Fruit fly (Drosophila melanogaster) whole organism, wandering third instar larva: Measurements from ENCODE around the gene ato.
A peak's percentile ranks its signal among the peaks of the same experiment; 100 is the strongest.

Experiments used
- Abd-B ChIP-seq: fragments of >200 bp; optimal IDR thresholded peaks from 2 replicates; lab custom pipeline; 2017; ENCODE audit warnings: missing biosample characterization, missing genetic modification characterization
- CG32264 ChIP-seq: fragments of 200-800 bp; sonication (Bioruptor generic); optimal IDR thresholded peaks from 2 replicates; lab custom pipeline; 2016; ENCODE audit warnings: missing biosample characterization, missing genetic modification characterization
- CG9705 ChIP-seq: fragments of 200-800 bp; sonication (Bioruptor generic); optimal IDR thresholded peaks from 2 replicates; lab custom pipeline; 2018; ENCODE audit warnings: missing biosample characterization, mild to moderate bottlenecking, missing genetic modification characterization
- CrebA ChIP-seq: fragments of 200-800 bp; sonication (Bioruptor generic); optimal IDR thresholded peaks from 2 replicates; lab custom pipeline; 2016; ENCODE audit warnings: missing biosample characterization, mild to moderate bottlenecking, missing genetic modification characterization, borderline replicate concordance
- Dfd ChIP-seq: fragments of >200 bp; optimal IDR thresholded peaks from 2 replicates; lab custom pipeline; 2017; ENCODE audit warnings: missing biosample characterization, missing genetic modification characterization
- Dif ChIP-seq: fragments of 200-275, 200-300 bp; sonication (Bioruptor generic); optimal IDR thresholded peaks from 2 replicates; lab custom pipeline; 2018; ENCODE audit warnings: missing biosample characterization, missing genetic modification characterization; ENCODE audit not compliant: partially characterized antibody
- GATAd ChIP-seq: sonication (Bioruptor generic); optimal IDR thresholded peaks from 2 replicates; lab custom pipeline; 2016; ENCODE audit warnings: missing biosample characterization, missing genetic modification characterization
- HLH106 ChIP-seq: fragments of 200-800 bp; optimal IDR thresholded peaks from 3 replicates; lab custom pipeline; 2019; ENCODE audit warnings: missing biosample characterization, mild to moderate bottlenecking, missing genetic modification characterization, moderate library complexity
- Hr78 ChIP-seq: fragments of >200 bp; optimal IDR thresholded peaks from 2 replicates; lab custom pipeline; 2017; ENCODE audit warnings: missing biosample characterization, missing genetic modification characterization
- Mio ChIP-seq: sonication (Bioruptor generic); optimal IDR thresholded peaks from 2 replicates; lab custom pipeline; 2016; ENCODE audit warnings: missing biosample characterization, missing genetic modification characterization
- Myc ChIP-seq: fragments of >200 bp; optimal IDR thresholded peaks from 2 replicates; lab custom pipeline; 2017
- N ChIP-seq: fragments of >200 bp; optimal IDR thresholded peaks from 2 replicates; lab custom pipeline; 2018; ENCODE audit warnings: missing biosample characterization, missing external identifiers, missing genetic modification characterization
- OdsH ChIP-seq: fragments of 200-800 bp; sonication (Bioruptor generic); optimal IDR thresholded peaks from 2 replicates; lab custom pipeline; 2016; ENCODE audit warnings: missing biosample characterization, mild to moderate bottlenecking, missing genetic modification characterization
- Sp1 ChIP-seq: fragments of 200-800 bp; sonication (Bioruptor generic); optimal IDR thresholded peaks from 3 replicates; lab custom pipeline; 2019; ENCODE audit warnings: missing biosample characterization, mild to moderate bottlenecking, missing genetic modification characterization, moderate library complexity
- Vsx2 ChIP-seq: fragments of 200-300, 225-300 bp; sonication (Bioruptor generic); optimal IDR thresholded peaks from 2 replicates; lab custom pipeline; 2018; ENCODE audit warnings: missing biosample characterization, missing genetic modification characterization; ENCODE audit not compliant: partially characterized antibody
- br ChIP-seq: fragments of 200-800 bp; sonication (Bioruptor generic); optimal IDR thresholded peaks from 2 replicates; lab custom pipeline; 2016; ENCODE audit warnings: missing biosample characterization, missing genetic modification characterization
- brk ChIP-seq: fragments of 200-800 bp; sonication (Bioruptor generic); optimal IDR thresholded peaks from 2 replicates; lab custom pipeline; 2016; ENCODE audit warnings: missing biosample characterization, mild to moderate bottlenecking, missing genetic modification characterization
- dl ChIP-seq, 2 experiments: fragments of 175-275, 200-275 bp in 1 of 2; fragments of 200-275 bp in 1 of 2; sonication (Bioruptor generic); optimal IDR thresholded peaks; lab custom pipeline; 2018; ENCODE audit warnings: mild to moderate bottlenecking in 2 of 2, missing biosample characterization in 2 of 2, missing genetic modification characterization in 2 of 2, moderate library complexity in 2 of 2; ENCODE audit not compliant: partially characterized antibody in 2 of 2, insufficient read depth in 1 of 2
- dmrt93B ChIP-seq: fragments of 200-800 bp; sonication (Bioruptor generic); optimal IDR thresholded peaks from 2 replicates; lab custom pipeline; 2018; ENCODE audit warnings: missing biosample characterization, mild to moderate bottlenecking, missing genetic modification characterization
- dsf ChIP-seq: sonication (Bioruptor generic); optimal IDR thresholded peaks from 2 replicates; lab custom pipeline; 2016; ENCODE audit warnings: missing biosample characterization, missing genetic modification characterization, borderline replicate concordance
- ey ChIP-seq: fragments of 200-800 bp; sonication (Bioruptor generic); optimal IDR thresholded peaks from 2 replicates; lab custom pipeline; 2016; ENCODE audit warnings: missing biosample characterization, missing genetic modification characterization
- foxo ChIP-seq, 2 experiments: fragments of 200-800 bp; sonication (Bioruptor generic); optimal IDR thresholded peaks; 2 replicates in 1 of 2; 3 replicates in 1 of 2; lab custom pipeline; 2016 to 2017; ENCODE audit warnings: missing biosample characterization in 2 of 2, missing genetic modification characterization in 2 of 2
- fru ChIP-seq: fragments of 200-800 bp; sonication (Bioruptor generic); optimal IDR thresholded peaks from 3 replicates; lab custom pipeline; 2016; ENCODE audit warnings: missing biosample characterization, mild to moderate bottlenecking, missing genetic modification characterization
- h ChIP-seq: fragments of 200-800 bp; sonication (Bioruptor generic); optimal IDR thresholded peaks from 3 replicates; lab custom pipeline; 2016; ENCODE audit warnings: missing biosample characterization, mild to moderate bottlenecking, missing genetic modification characterization
- lola ChIP-seq: fragments of >200 bp; optimal IDR thresholded peaks from 2 replicates; lab custom pipeline; 2017; ENCODE audit warnings: missing biosample characterization, missing genetic modification characterization
- pan ChIP-seq: fragments of >200 bp; optimal IDR thresholded peaks from 2 replicates; lab custom pipeline; 2017
- psq ChIP-seq: fragments of 200-800 bp; sonication (Bioruptor generic); optimal IDR thresholded peaks from 3 replicates; lab custom pipeline; 2017; ENCODE audit warnings: missing biosample characterization, mild to moderate bottlenecking, missing genetic modification characterization, moderate library complexity
- rgr ChIP-seq: fragments of 200-800 bp; sonication (Bioruptor generic); optimal IDR thresholded peaks from 3 replicates; lab custom pipeline; 2016; ENCODE audit warnings: missing biosample characterization, mild to moderate bottlenecking, missing genetic modification characterization
- sage ChIP-seq: fragments of 200-800 bp; sonication (Bioruptor generic); optimal IDR thresholded peaks from 2 replicates; lab custom pipeline; 2016; ENCODE audit warnings: missing biosample characterization, mild to moderate bottlenecking, missing genetic modification characterization
- sv ChIP-seq: fragments of 200-800 bp; sonication (Bioruptor generic); optimal IDR thresholded peaks from 3 replicates; lab custom pipeline; 2016; ENCODE audit warnings: missing biosample characterization, missing genetic modification characterization
- tai ChIP-seq: sonication (Bioruptor generic); optimal IDR thresholded peaks from 2 replicates; lab custom pipeline; 2016; ENCODE audit warnings: missing biosample characterization, missing genetic modification characterization
- usp ChIP-seq: fragments of >200 bp; optimal IDR thresholded peaks from 2 replicates; lab custom pipeline; 2017; ENCODE audit warnings: missing biosample characterization, missing genetic modification characterization
- woc ChIP-seq: sonication (Bioruptor generic); optimal IDR thresholded peaks from 2 replicates; lab custom pipeline; 2016; ENCODE audit warnings: missing biosample characterization, mild to moderate bottlenecking, missing genetic modification characterization

ato gene

DNA sequence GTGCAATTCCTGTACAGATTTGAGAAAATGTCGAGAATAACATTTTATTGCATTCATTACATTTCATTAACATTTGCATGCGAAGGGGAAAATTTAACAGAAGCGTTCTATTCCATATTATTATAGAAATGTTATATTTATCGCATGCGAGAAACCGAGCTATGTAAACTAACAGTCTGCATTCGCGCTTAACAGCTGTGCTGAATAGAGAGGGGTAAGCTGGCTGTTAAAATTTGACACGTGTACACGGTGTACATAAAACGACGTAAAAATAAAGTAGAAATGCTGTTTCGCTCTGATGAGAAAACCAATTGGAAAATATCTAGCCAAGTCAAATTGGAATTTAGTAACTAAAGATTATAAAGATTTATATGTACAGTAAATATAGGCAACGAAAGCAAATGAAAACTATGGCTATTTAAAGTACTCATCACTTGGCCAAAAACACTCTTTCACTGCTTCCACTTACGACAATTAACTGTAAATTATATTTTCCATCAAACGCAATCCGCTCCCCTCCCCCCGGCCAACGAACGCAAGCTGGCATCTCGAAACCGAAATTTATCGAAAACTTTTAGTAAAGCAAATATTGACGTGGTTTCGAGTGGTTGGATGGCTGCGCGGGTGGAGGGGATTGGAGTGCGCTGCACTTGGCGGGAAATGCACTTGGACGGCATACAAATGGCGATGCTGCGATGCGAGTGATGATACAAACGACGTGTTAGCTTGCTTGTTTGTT, 28.5 kb downstream of the ato start:
- TF ChIP-seq foxo (GFP tag; optimal IDR thresholded peaks at IDR 0.05; lab: Kevin White, UChicago) (peak in 1 of 2 experiments; percentile 20), sage (GFP tag; lab: Kevin White, UChicago) (peak; percentile 82), OdsH (no peak)

- TF ChIP-seq dmrt93B (GFP tag; lab: Kevin White, UChicago) (no peak), Abd-B (no peak), dsf (no peak), GATAd (no peak), h (GFP tag; lab: Kevin White, UChicago) (no peak), brk (no peak), Hr78 (GFP tag; lab: Kevin White, UChicago) (no peak), Dfd (no peak), ey (GFP tag; lab: Kevin White, UChicago) (no peak), pan (lab: Kevin White, UChicago) (no peak), Sp1 (GFP tag; lab: Kevin White, UChicago) (no peak), tai (GFP tag; lab: Kevin White, UChicago) (no peak), N (GFP tag; lab: Kevin White, UChicago) (no peak), Mio (GFP tag; lab: Kevin White, UChicago) (no peak)
Observed at dm6 chr3R:8306927-8307261, 29.0 kb downstream of the ato start.

- TF ChIP-seq Mio (GFP tag; lab: Kevin White, UChicago) (no peak), pan (lab: Kevin White, UChicago) (no peak), psq (no peak), lola (GFP tag; lab: Kevin White, UChicago) (no peak), GATAd (no peak), sv (GFP tag; lab: Kevin White, UChicago) (no peak), Dfd (no peak), Sp1 (GFP tag; lab: Kevin White, UChicago) (no peak), N (GFP tag; lab: Kevin White, UChicago) (no peak), ey (GFP tag; lab: Kevin White, UChicago) (no peak), CG9705 (GFP tag; lab: Kevin White, UChicago) (no peak), fru (GFP tag; lab: Kevin White, UChicago) (no peak), h (GFP tag; lab: Kevin White, UChicago) (no peak), CrebA (GFP tag; lab: Kevin White, UChicago) (no peak), dmrt93B (GFP tag; lab: Kevin White, UChicago) (no peak), usp (no peak), br (GFP tag; lab: Kevin White, UChicago) (no peak), dl (GFP tag; optimal IDR thresholded peaks at IDR 0.05; lab: Kevin White, UChicago; ENCODE audit: insufficient read depth in 1 of 2, partially characterized antibody in 2 of 2) (no peak), woc (GFP tag; lab: Kevin White, UChicago) (no peak)
Observed at dm6 chr3R:8307283-8307682, 29.4 kb downstream of the ato start.

DNA sequence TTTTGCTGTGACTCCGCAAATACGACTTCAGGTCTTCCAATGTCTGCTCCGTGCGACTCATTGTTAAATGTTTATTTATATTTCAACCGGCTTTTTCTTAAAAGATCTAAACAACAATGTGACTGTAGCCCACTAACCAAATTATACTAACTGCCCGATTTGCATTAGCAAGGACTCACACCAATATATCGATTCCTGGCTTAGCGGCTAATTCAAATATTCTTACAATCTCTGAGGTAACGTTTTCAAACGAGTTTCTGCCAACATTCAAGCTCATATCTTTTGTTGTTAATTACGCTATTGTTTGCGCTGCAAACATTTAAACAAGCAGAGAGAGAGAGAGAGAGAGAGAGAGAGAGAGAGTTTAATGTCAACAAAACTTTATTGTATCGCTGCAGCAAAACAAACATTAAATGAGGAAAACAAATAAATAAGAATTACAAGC, 30.7 kb downstream of the ato start, which contains the start of gene tex:
Gene tex (minus strand): TSS at position 131 of the 445 bp plus-strand sequence.
- TF ChIP-seq h (GFP tag; lab: Kevin White, UChicago) (no peak), Myc (no peak), HLH106 (no peak), CG32264 (no peak), Dfd (no peak), Mio (GFP tag; lab: Kevin White, UChicago) (no peak), Vsx2 (GFP tag; lab: Kevin White, UChicago) (no peak), lola (GFP tag; lab: Kevin White, UChicago) (no peak), foxo (GFP tag; optimal IDR thresholded peaks at IDR 0.05; lab: Kevin White, UChicago) (no peak), Hr78 (GFP tag; lab: Kevin White, UChicago) (no peak), fru (GFP tag; lab: Kevin White, UChicago) (no peak), CrebA (GFP tag; lab: Kevin White, UChicago) (no peak), Abd-B (no peak), psq (no peak)

- TF ChIP-seq rgr (GFP tag; lab: Kevin White, UChicago) (no peak), brk (no peak), usp (no peak), Dif (GFP tag; lab: Kevin White, UChicago) (no peak), dl (GFP tag; optimal IDR thresholded peaks at IDR 0.05; lab: Kevin White, UChicago; ENCODE audit: insufficient read depth in 1 of 2, partially characterized antibody in 2 of 2) (no peak), dmrt93B (GFP tag; lab: Kevin White, UChicago) (no peak), Abd-B (no peak), N (GFP tag; lab: Kevin White, UChicago) (no peak), Hr78 (GFP tag; lab: Kevin White, UChicago) (no peak), Vsx2 (GFP tag; lab: Kevin White, UChicago) (no peak), h (GFP tag; lab: Kevin White, UChicago) (no peak)
- TF ChIP-seq, all 38 proteins: peak for 0
Observed at dm6 chr3R:8310678-8311077, 32.8 kb downstream of the ato start, which contains the start of gene CG11693. CG11693 (minus strand) TSS chr3R:8310778.
